Fruit fly (Drosophila melanogaster) whole organism, embryonic: Measurements from ENCODE around the gene Traf-like.

Experiments
- ATbp ChIP-seq: fragments of 200-800 bp; sonication (Bioruptor generic); optimal IDR thresholded peaks from 2 replicates; lab custom pipeline; 2017; ENCODE audit warnings: missing biosample characterization, mild to moderate bottlenecking, missing genetic modification characterization, missing genetic modification reagents
- Atf3 ChIP-seq: fragments of 200-800 bp; sonication (Bioruptor generic); optimal IDR thresholded peaks from 3 replicates; lab custom pipeline; 2016; ENCODE audit warnings: missing biosample characterization, missing genetic modification characterization
- Bdp1 ChIP-seq: fragments of 200-800 bp; sonication (Bioruptor generic); optimal IDR thresholded peaks from 3 replicates; lab custom pipeline; 2016; ENCODE audit warnings: missing biosample characterization, missing genetic modification characterization
- CG10209 ChIP-seq: fragments of 200-800 bp; sonication (Bioruptor generic); optimal IDR thresholded peaks from 3 replicates; lab custom pipeline; 2017; ENCODE audit warnings: missing biosample characterization, mild to moderate bottlenecking, missing genetic modification characterization, missing genetic modification reagents
- CG10543 ChIP-seq: fragments of 200-800 bp; sonication (Bioruptor generic); optimal IDR thresholded peaks from 3 replicates; lab custom pipeline; 2017; ENCODE audit warnings: missing biosample characterization, mild to moderate bottlenecking, missing genetic modification characterization, moderate library complexity
- CG11560 ChIP-seq: fragments of 200-800 bp; sonication (Bioruptor generic); IDR thresholded peaks from 3 replicates; pipeline ENCODE4 v1.3.6; 2022; ENCODE audit warnings: missing biosample characterization, missing genetic modification characterization
- CG12071 ChIP-seq: fragments of 200-800 bp; sonication (Bioruptor generic); optimal IDR thresholded peaks from 3 replicates; lab custom pipeline; 2018; ENCODE audit warnings: missing biosample characterization, mild to moderate bottlenecking, missing genetic modification characterization
- CG12219 ChIP-seq: fragments of 200-800 bp; sonication (Bioruptor generic); optimal IDR thresholded peaks from 3 replicates; lab custom pipeline; 2018; ENCODE audit warnings: missing biosample characterization, mild to moderate bottlenecking, missing genetic modification characterization
- CG12391 ChIP-seq: fragments of 200-800 bp; sonication (Bioruptor generic); optimal IDR thresholded peaks from 3 replicates; lab custom pipeline; 2018; ENCODE audit warnings: missing biosample characterization, mild to moderate bottlenecking, missing genetic modification characterization, moderate library complexity
- CG12942 ChIP-seq: fragments of 200-800 bp; sonication (Bioruptor generic); optimal IDR thresholded peaks from 3 replicates; lab custom pipeline; 2016; ENCODE audit warnings: missing biosample characterization, missing genetic modification characterization
- CG13287 ChIP-seq: fragments of 200-800 bp; sonication (Bioruptor generic); IDR thresholded peaks from 2 replicates; pipeline ENCODE4 v1.3.6; 2022; ENCODE audit warnings: missing biosample characterization, missing genetic modification characterization; ENCODE audit not compliant: partially characterized antibody
- CG13775 ChIP-seq: fragments of 200-800 bp; sonication (Bioruptor generic); optimal IDR thresholded peaks from 3 replicates; lab custom pipeline; 2017; ENCODE audit warnings: missing biosample characterization, mild to moderate bottlenecking, missing genetic modification characterization
- CG15514 ChIP-seq: fragments of 200-800 bp; sonication (Bioruptor generic); optimal IDR thresholded peaks from 3 replicates; lab custom pipeline; 2017; ENCODE audit warnings: missing biosample characterization, missing genetic modification characterization, mild to moderate bottlenecking, moderate library complexity, missing genetic modification reagents
- CG17568 ChIP-seq: fragments of 200-800 bp; sonication (Bioruptor generic); optimal IDR thresholded peaks from 2 replicates; lab custom pipeline; 2018; ENCODE audit warnings: missing biosample characterization, mild to moderate bottlenecking, missing genetic modification characterization, moderate library complexity
- CG18262 ChIP-seq: fragments of 200-800 bp; optimal IDR thresholded peaks from 3 replicates; lab custom pipeline; 2019; ENCODE audit warnings: missing biosample characterization, mild to moderate bottlenecking, missing genetic modification characterization, moderate library complexity
- CG2120 ChIP-seq: fragments of 200-800 bp; sonication (Bioruptor generic); optimal IDR thresholded peaks from 3 replicates; lab custom pipeline; 2016; ENCODE audit warnings: missing biosample characterization, missing genetic modification characterization
- CG2199 ChIP-seq: fragments of 200-800 bp; sonication (Bioruptor generic); IDR thresholded peaks from 3 replicates; pipeline ENCODE4 v1.3.6; 2022; ENCODE audit warnings: missing biosample characterization, missing genetic modification characterization
- CG30020 ChIP-seq: fragments of 200-800 bp; optimal IDR thresholded peaks from 2 replicates; lab custom pipeline; 2019; ENCODE audit warnings: missing biosample characterization, mild to moderate bottlenecking, missing genetic modification characterization, moderate library complexity
- CG31441 ChIP-seq: fragments of 200-800 bp; sonication (Bioruptor generic); IDR thresholded peaks from 2 replicates; pipeline ENCODE4 v1.3.6; 2022; ENCODE audit warnings: missing biosample characterization, missing genetic modification characterization
- CG43689 ChIP-seq: fragments of 200-800 bp; sonication (Bioruptor generic); IDR thresholded peaks from 2 replicates; pipeline ENCODE4 v1.3.6; 2022; ENCODE audit warnings: missing biosample characterization, missing genetic modification characterization
- CG4707 ChIP-seq: fragments of 200-800 bp; sonication (Bioruptor generic); optimal IDR thresholded peaks from 2 replicates; lab custom pipeline; 2018; ENCODE audit warnings: missing biosample characterization, mild to moderate bottlenecking, missing genetic modification characterization, moderate library complexity
- CG4730 ChIP-seq: fragments of 200-800 bp; sonication (Bioruptor generic); IDR thresholded peaks from 2 replicates; pipeline ENCODE4 v1.3.6; 2022; ENCODE audit warnings: missing biosample characterization, missing genetic modification characterization
- CG6854 ChIP-seq: fragments of 200-800 bp; sonication (Bioruptor generic); optimal IDR thresholded peaks from 3 replicates; lab custom pipeline; 2017; ENCODE audit warnings: missing biosample characterization, mild to moderate bottlenecking, missing genetic modification characterization
- CG7839 ChIP-seq: fragments of 200-800 bp; sonication (Bioruptor generic); optimal IDR thresholded peaks from 3 replicates; lab custom pipeline; 2018; ENCODE audit warnings: missing biosample characterization, mild to moderate bottlenecking, missing genetic modification characterization, moderate library complexity
- E2f2 ChIP-seq: fragments of 200-800 bp; sonication (Bioruptor generic); IDR thresholded peaks from 2 replicates; pipeline ENCODE4 v1.3.6; 2022; ENCODE audit warnings: missing biosample characterization, missing genetic modification characterization
- Ets97D ChIP-seq: fragments of 200-800 bp; sonication (Bioruptor generic); optimal IDR thresholded peaks from 3 replicates; lab custom pipeline; 2016; ENCODE audit warnings: missing biosample characterization, missing genetic modification characterization
- GATAe ChIP-seq: fragments of 200-800 bp; sonication (Bioruptor generic); conservative IDR thresholded peaks from 2 replicates; pipeline ENCODE4 v1.3.6; 2022; ENCODE audit warnings: missing biosample characterization, missing genetic modification characterization
- HLHmδ ChIP-seq: fragments of 200-800 bp; sonication (Bioruptor generic); optimal IDR thresholded peaks from 2 replicates; lab custom pipeline; 2018; ENCODE audit warnings: missing biosample characterization, mild to moderate bottlenecking, missing genetic modification characterization, moderate library complexity
- Kr ChIP-seq: fragments of 200-800 bp; sonication (Bioruptor generic); optimal IDR thresholded peaks from 2 replicates; lab custom pipeline; 2017; ENCODE audit warnings: missing biosample characterization, mild to moderate bottlenecking, missing genetic modification characterization
- Pdp1 ChIP-seq, 2 experiments: fragments of 200-800 bp; sonication (Bioruptor generic); optimal IDR thresholded peaks; 3 replicates each; lab custom pipeline; 2016; ENCODE audit warnings: missing biosample characterization in 2 of 2, missing genetic modification characterization in 2 of 2, mild to moderate bottlenecking in 1 of 2, moderate library complexity in 1 of 2
- Tbp ChIP-seq: fragments of >200 bp; optimal IDR thresholded peaks from 2 replicates; lab custom pipeline; 2018; ENCODE audit warnings: missing biosample characterization, missing genetic modification characterization
- Xrp1 ChIP-seq: fragments of 200-800 bp; sonication (Bioruptor generic); IDR thresholded peaks from 2 replicates; pipeline ENCODE4 v1.3.6; 2022; ENCODE audit warnings: missing biosample characterization, missing genetic modification characterization
- ac ChIP-seq: fragments of 200-800 bp; sonication (Bioruptor generic); optimal IDR thresholded peaks from 3 replicates; lab custom pipeline; 2017; ENCODE audit warnings: missing biosample characterization, mild to moderate bottlenecking, missing genetic modification characterization
- dmrt99B ChIP-seq: fragments of 200-800 bp; sonication (Bioruptor generic); optimal IDR thresholded peaks from 2 replicates; lab custom pipeline; 2018; ENCODE audit warnings: missing biosample characterization, mild to moderate bottlenecking, missing genetic modification characterization, moderate library complexity
- ewg ChIP-seq: fragments of 200-800 bp; sonication (Bioruptor generic); optimal IDR thresholded peaks from 3 replicates; lab custom pipeline; 2017; ENCODE audit warnings: mild to moderate bottlenecking, missing biosample characterization, missing genetic modification reagents, missing genetic modification characterization
- gcm ChIP-seq: fragments of 200-800 bp; sonication (Bioruptor generic); optimal IDR thresholded peaks from 2 replicates; lab custom pipeline; 2019; ENCODE audit warnings: missing biosample characterization, mild to moderate bottlenecking, missing genetic modification characterization, moderate library complexity
- grn ChIP-seq: fragments of 200-800 bp; sonication (Bioruptor generic); optimal IDR thresholded peaks from 3 replicates; lab custom pipeline; 2017; ENCODE audit warnings: missing biosample characterization, missing genetic modification characterization
- hth ChIP-seq: fragments of >200 bp; optimal IDR thresholded peaks from 2 replicates; lab custom pipeline; 2017; ENCODE audit warnings: inconsistent platforms
- kni ChIP-seq: fragments of 200-800 bp; sonication (Bioruptor generic); optimal IDR thresholded peaks from 3 replicates; lab custom pipeline; 2017; ENCODE audit warnings: mild to moderate bottlenecking, missing biosample characterization, missing genetic modification reagents, missing genetic modification characterization
- mam ChIP-seq: fragments of 200-800 bp; sonication (Bioruptor generic); optimal IDR thresholded peaks from 3 replicates; lab custom pipeline; 2016; ENCODE audit warnings: missing biosample characterization, missing genetic modification characterization
- nau ChIP-seq: fragments of 200-800 bp; sonication (Bioruptor generic); optimal IDR thresholded peaks from 3 replicates; lab custom pipeline; 2017; ENCODE audit warnings: missing biosample characterization, mild to moderate bottlenecking, missing genetic modification characterization, missing genetic modification reagents
- nom ChIP-seq: fragments of 200-800 bp; sonication (Bioruptor generic); optimal IDR thresholded peaks from 2 replicates; lab custom pipeline; 2017; ENCODE audit warnings: missing biosample characterization, missing genetic modification characterization, mild to moderate bottlenecking, moderate library complexity, missing genetic modification reagents
- psq ChIP-seq: fragments of 200-800 bp; sonication (Bioruptor generic); optimal IDR thresholded peaks from 2 replicates; lab custom pipeline; 2017; ENCODE audit warnings: missing biosample characterization, missing genetic modification characterization
- pum ChIP-seq: fragments of 200-800 bp; sonication (Bioruptor generic); optimal IDR thresholded peaks from 2 replicates; lab custom pipeline; 2016; ENCODE audit warnings: missing biosample characterization, missing genetic modification characterization
- pzg ChIP-seq: fragments of 200-800 bp; sonication (Bioruptor generic); optimal IDR thresholded peaks from 3 replicates; lab custom pipeline; 2018; ENCODE audit warnings: missing biosample characterization, mild to moderate bottlenecking, missing genetic modification characterization, moderate library complexity
- schlank ChIP-seq: fragments of 200-800 bp; sonication (Bioruptor generic); optimal IDR thresholded peaks from 2 replicates; lab custom pipeline; 2018; ENCODE audit warnings: missing biosample characterization, mild to moderate bottlenecking, missing genetic modification characterization
- sens ChIP-seq: fragments of 200-800 bp; sonication (Bioruptor generic); peaks from one replicate; lab custom pipeline; 2016; ENCODE audit warnings: missing biosample characterization, missing genetic modification characterization
- sqz ChIP-seq: fragments of 200-800 bp; sonication (Bioruptor generic); optimal IDR thresholded peaks from 3 replicates; lab custom pipeline; 2018; ENCODE audit warnings: missing biosample characterization, mild to moderate bottlenecking, missing genetic modification characterization
- ssp ChIP-seq: fragments of 200-800 bp; sonication (Bioruptor generic); IDR thresholded peaks from 2 replicates; pipeline ENCODE4 v1.3.6; 2022; ENCODE audit warnings: missing biosample characterization, missing genetic modification characterization
- usp ChIP-seq: fragments of >200 bp; optimal IDR thresholded peaks from 2 replicates; lab custom pipeline; 2017; ENCODE audit warnings: missing biosample characterization, missing genetic modification characterization
- wor ChIP-seq: fragments of 200-800 bp; sonication (Bioruptor generic); IDR thresholded peaks from 2 replicates; pipeline ENCODE4 v1.3.6; 2022; ENCODE audit warnings: missing biosample characterization, missing genetic modification characterization

Gene Traf-like

dm6 chrX:16441245-16441644, 26.4 kb downstream of the Traf-like start, which contains the start of the genes Cdc50 and rngo (continued):
- no peak for TF ChIP-seq CG12071 (GFP tag; lab: Kevin White, UChicago)
- TF ChIP-seq CG11560 (tag; lab: Robert Waterston, UW): no peak
- no peak for TF ChIP-seq gcm (GFP tag; lab: Kevin White, UChicago)
- TF ChIP-seq Xrp1 (GFP tag; lab: Robert Waterston, UW): no peak; the same call in 1 of the 2 replicates
- no peak for TF ChIP-seq wor
- no peak for TF ChIP-seq CG4707
- no peak for TF ChIP-seq CG43689 (GFP tag; lab: Robert Waterston, UW)
- no peak for TF ChIP-seq schlank (tag; lab: Kevin White, UChicago)
- no peak; the same call in 1 of the 2 replicates for TF ChIP-seq CG31441
- TF ChIP-seq Pdp1 (GFP tag; optimal IDR thresholded peaks at IDR 0.05; lab: Kevin White, UChicago): peak; percentile 12 to 37
- no peak for TF ChIP-seq nom (GFP tag; lab: Kevin White, UChicago)
- TF ChIP-seq grn (GFP tag; lab: Kevin White, UChicago): peak; percentile 34
- TF ChIP-seq CG13775 (GFP tag; lab: Kevin White, UChicago): peak; percentile 49
- no peak for TF ChIP-seq CG17568 (GFP tag; lab: Kevin White, UChicago)
- peak; percentile 56 for TF ChIP-seq CG12391 (tag; lab: Kevin White, UChicago)
- TF ChIP-seq GATAe (GFP tag; lab: Robert Waterston, UW): no peak
- TF ChIP-seq CG6854 (GFP tag; lab: Kevin White, UChicago): no peak
- TF ChIP-seq CG12942 (GFP tag; lab: Kevin White, UChicago): no peak
- TF ChIP-seq sens (GFP tag; lab: Kevin White, UChicago): peak; percentile 93
- TF ChIP-seq CG4730 (GFP tag; lab: Robert Waterston, UW): no peak
- TF ChIP-seq Bdp1 (GFP tag; lab: Kevin White, UChicago): no peak
- no peak for TF ChIP-seq psq
- no peak for TF ChIP-seq hth (lab: Kevin White, UChicago)
- no peak for TF ChIP-seq ATbp (GFP tag; lab: Kevin White, UChicago)
- no peak for TF ChIP-seq dmrt99B (tag; lab: Kevin White, UChicago)
- peak; percentile 75 for TF ChIP-seq pzg (GFP tag; lab: Kevin White, UChicago)
- TF ChIP-seq ac (GFP tag; lab: Kevin White, UChicago): no peak
- peak; percentile 20 for TF ChIP-seq pum
- TF ChIP-seq mam (GFP tag; lab: Kevin White, UChicago): peak; percentile 12
- TF ChIP-seq CG10209: no peak
- peak; percentile 98 for TF ChIP-seq CG13287 (GFP tag; lab: Robert Waterston, UW)
- TF ChIP-seq HLHmδ: no peak
- no peak for TF ChIP-seq usp (GFP tag; lab: Kevin White, UChicago)
- peak; percentile 75 for TF ChIP-seq E2f2 (GFP tag; lab: Robert Waterston, UW)
- no peak for TF ChIP-seq CG15514 (GFP tag; lab: Kevin White, UChicago)
- peak; percentile 30 for TF ChIP-seq ewg
- TF ChIP-seq Tbp (GFP tag; lab: Kevin White, UChicago): no peak
- TF ChIP-seq CG7839 (tag; lab: Kevin White, UChicago): no peak
- no peak for TF ChIP-seq sqz (GFP tag; lab: Kevin White, UChicago)
- TF ChIP-seq nau (GFP tag; lab: Kevin White, UChicago): no peak
- no peak for TF ChIP-seq Kr (GFP tag; lab: Kevin White, UChicago)
- no peak for TF ChIP-seq CG18262 (tag; lab: Kevin White, UChicago)
- no peak for TF ChIP-seq kni
- no peak for TF ChIP-seq Atf3 (GFP tag; lab: Kevin White, UChicago)
- peak; percentile 38 for TF ChIP-seq CG2120 (GFP tag; lab: Kevin White, UChicago)
- TF ChIP-seq ssp (GFP tag; lab: Robert Waterston, UW): no peak
- no peak for TF ChIP-seq CG12219
- no peak for TF ChIP-seq CG2199 (GFP tag; lab: Robert Waterston, UW)
- peak; percentile 81 for TF ChIP-seq Ets97D (GFP tag; lab: Kevin White, UChicago)
- peak; percentile 64 for TF ChIP-seq CG30020
- no peak for TF ChIP-seq CG10543 (GFP tag; lab: Kevin White, UChicago)
